Worm (Caenorhabditis elegans) whole organism, young adult: ENCODE results near the gene T12E12.6.

Experiments
- K12H6.12 ChIP-seq: fragments of 200-800 bp; sonication (Bioruptor generic); optimal IDR thresholded peaks from 2 replicates; lab custom pipeline; 2018; ENCODE audit warnings: mild to moderate bottlenecking, missing genetic modification characterization, missing compliant biosample characterization
- ama-1 ChIP-seq, 3 experiments: fragments of 150-350 bp in 1 of 3; sonication (generic microtip) in 2 of 3; optimal IDR thresholded peaks; 2 replicates each; lab custom pipeline; 2014 to 2018; ENCODE audit warnings: missing biosample characterization in 2 of 3, missing genetic modification characterization in 2 of 3, missing genetic modification reagents in 2 of 3
- die-1 ChIP-seq: sonication (generic microtip); optimal IDR thresholded peaks from 2 replicates; lab custom pipeline; 2016; ENCODE audit warnings: missing genotype, mild to moderate bottlenecking, missing genetic modification characterization, missing compliant biosample characterization
- ekl-4 ChIP-seq: fragments of 200-800 bp; sonication (Bioruptor generic); IDR thresholded peaks from 2 replicates; pipeline ENCODE4 v1.3.6; 2022; ENCODE audit warnings: missing genetic modification reagents, missing genetic modification characterization, missing compliant biosample characterization
- ets-4 ChIP-seq: fragments of 200-800 bp; sonication (Bioruptor generic); optimal IDR thresholded peaks from 2 replicates; lab custom pipeline; 2018; ENCODE audit warnings: mild to moderate bottlenecking, missing genetic modification characterization, missing compliant biosample characterization
- hlh-12 ChIP-seq: sonication (generic microtip); optimal IDR thresholded peaks from 2 replicates; lab custom pipeline; 2016; ENCODE audit warnings: missing genetic modification characterization, missing compliant biosample characterization
- hlh-26 ChIP-seq: fragments of 200-800 bp; sonication (Bioruptor generic); conservative IDR thresholded peaks from 2 replicates; pipeline ENCODE4 v1.3.6; 2022; ENCODE audit warnings: missing genetic modification reagents, missing genetic modification characterization, missing compliant biosample characterization
- rcor-1 ChIP-seq: fragments of 200-800 bp; sonication (Bioruptor generic); IDR thresholded peaks from 2 replicates; pipeline ENCODE4 v1.3.6; 2022; ENCODE audit warnings: missing genetic modification reagents, missing genetic modification characterization, missing compliant biosample characterization
- sea-2 ChIP-seq: fragments of 200-800 bp; sonication (Bioruptor generic); IDR thresholded peaks from 2 replicates; pipeline ENCODE4 v1.3.6; 2022; ENCODE audit warnings: missing genetic modification characterization, missing compliant biosample characterization

DNA sequence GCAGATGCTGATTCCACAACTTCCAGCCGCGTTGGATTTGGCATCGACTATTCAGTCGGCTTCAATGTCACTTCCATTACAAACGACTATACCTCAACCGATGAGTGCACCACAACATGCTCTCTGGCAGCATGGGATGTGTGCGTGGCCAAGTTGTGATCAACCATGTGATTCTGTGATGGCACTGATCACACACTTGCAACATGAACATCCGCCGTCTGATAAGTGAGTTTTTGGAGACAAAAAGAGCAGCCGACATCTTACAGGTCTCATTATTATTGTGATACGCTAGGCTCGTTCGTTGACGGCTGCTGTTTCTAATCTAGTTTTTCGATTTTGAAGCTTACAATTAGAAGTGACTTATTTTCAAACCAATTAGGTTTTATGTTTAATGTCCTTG, 28.5 kb upstream of the T12E12.6 start:
- TF ChIP-seq sea-2 (no peak), die-1 (tag; lab: Kevin White, UChicago) (no peak), ets-4 (GFP tag; lab: Kevin White, UChicago) (no peak), ama-1 (optimal IDR thresholded peaks at IDR 0.05; lab: Kevin White, UChicago) (no peak), ama-1 (GFP tag; optimal IDR thresholded peaks at IDR 0.05; lab: Kevin White, UChicago) (no peak), hlh-26 (GFP tag; lab: Robert Waterston, UW) (no peak), K12H6.12 (tag; lab: Kevin White, UChicago) (no peak), rcor-1 (GFP tag; lab: Robert Waterston, UW) (no peak), ekl-4 (no peak), hlh-12 (no peak)
